Worm (Caenorhabditis elegans): Measurements from ENCODE around the gene str-254.

DNA sequence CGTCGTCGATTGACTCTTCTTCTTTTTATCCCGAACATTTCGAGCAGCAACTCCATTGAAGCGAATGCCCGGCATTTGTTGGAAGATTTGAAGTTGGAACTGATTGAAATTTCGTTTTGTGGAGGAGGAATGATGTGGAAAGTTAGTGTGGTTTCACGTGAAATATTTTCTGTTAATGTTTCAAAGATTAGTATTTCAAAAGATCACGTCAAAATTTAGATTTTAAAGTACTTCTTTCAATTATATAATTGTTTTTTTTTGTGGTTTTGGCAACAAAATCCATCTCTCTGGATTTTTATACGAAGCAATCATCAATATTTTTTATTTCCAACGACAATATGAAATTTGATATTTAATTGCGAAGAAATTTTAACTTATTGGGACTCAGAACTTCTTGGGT lies 16.2 kb downstream of the str-254 start, which contains the start of gene F44G3.7:
- TF ChIP-seq mab-5 (tag; optimal IDR thresholded peaks at IDR 0.05) (no peak), blmp-1 (tag; optimal IDR thresholded peaks at IDR 0.05) (no peak), mep-1 (tag; optimal IDR thresholded peaks at IDR 0.05) (no peak), nhr-28 (tag; optimal IDR thresholded peaks at IDR 0.05) (no peak), nhr-76 (tag; optimal IDR thresholded peaks at IDR 0.05) (no peak)
